Fruit fly (Drosophila melanogaster): ENCODE measurements around the gene CG15432.

DNA sequence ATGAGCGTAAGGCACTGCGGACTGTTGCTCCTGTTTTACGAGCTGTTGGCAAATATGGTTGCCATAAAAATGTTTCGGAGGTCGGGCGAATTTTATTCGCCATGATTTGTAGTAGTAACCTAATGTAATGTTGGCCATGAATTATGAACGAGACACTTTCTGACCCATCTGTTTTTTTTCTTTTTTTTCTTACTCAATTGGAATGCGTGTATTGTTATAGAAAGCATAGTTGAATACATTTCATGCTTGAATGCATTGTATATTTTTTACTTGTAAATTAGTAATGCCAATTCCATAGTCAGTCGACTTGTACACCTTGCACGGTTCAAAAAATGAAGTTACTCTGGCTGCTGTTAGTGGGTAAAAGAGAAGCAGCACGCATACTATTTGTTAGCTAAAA is 4.6 kb upstream of the CG15432 start, which contains the start of gene CG43056:
- no peak for TF ChIP-seq OdsH (GFP tag; optimal IDR thresholded peaks at IDR 0.05)
- TF ChIP-seq acj6 (GFP tag; optimal IDR thresholded peaks at IDR 0.05) = no peak
- TF ChIP-seq esn (GFP tag; optimal IDR thresholded peaks at IDR 0.05) = no peak
- TF ChIP-seq cyc (GFP tag; optimal IDR thresholded peaks at IDR 0.05) = no peak

Measured in whole organism, prepupa.